Fruit fly (Drosophila melanogaster): ENCODE data around the gene PK1-R.

DNA sequence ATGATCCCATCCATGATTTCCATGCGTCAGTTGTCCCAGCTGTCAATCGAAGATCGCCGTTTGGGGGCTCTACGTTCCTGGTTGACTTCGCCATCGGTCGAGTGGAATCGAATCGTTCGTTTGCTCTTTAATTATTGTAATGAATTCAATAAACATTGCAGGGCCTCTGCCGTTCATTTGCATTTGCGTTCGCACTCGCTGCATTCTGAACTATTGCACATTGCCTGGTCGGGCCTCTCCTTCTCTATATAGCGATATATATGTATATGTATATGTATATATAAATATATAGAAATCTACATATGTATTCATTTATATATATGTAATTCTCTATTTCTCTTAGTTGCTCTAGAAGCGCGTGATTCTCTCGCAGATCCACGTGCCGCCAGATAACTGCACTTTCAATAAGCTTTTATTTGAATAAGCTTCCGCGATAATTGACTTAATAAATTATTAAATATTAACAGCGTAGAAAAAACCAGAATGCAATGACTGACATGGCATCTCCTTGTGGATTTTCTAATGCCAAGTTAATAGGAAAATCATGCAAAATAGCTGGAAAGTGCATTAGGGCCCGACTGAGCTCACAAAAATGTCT, 43.1 kb downstream of the PK1-R start:
- TF ChIP-seq Ets96B (tag; optimal IDR thresholded peaks at IDR 0.05) (no peak), CG3919 (GFP tag; optimal IDR thresholded peaks at IDR 0.05) (no peak), CG16779 (tag; optimal IDR thresholded peaks at IDR 0.05) (no peak), lz (GFP tag; optimal IDR thresholded peaks at IDR 0.05) (no peak), esn (GFP tag; optimal IDR thresholded peaks at IDR 0.05) (no peak), CG6854 (GFP tag; optimal IDR thresholded peaks at IDR 0.05) (no peak), CG8319 (GFP tag; optimal IDR thresholded peaks at IDR 0.05) (no peak), pdm3 (GFP tag; optimal IDR thresholded peaks at IDR 0.05) (no peak), OdsH (GFP tag; optimal IDR thresholded peaks at IDR 0.05) (no peak), CG10669 (GFP tag; optimal IDR thresholded peaks at IDR 0.05) (no peak), Gug (GFP tag; IDR thresholded peaks at IDR 0.05) (no peak), fd59A (GFP tag; optimal IDR thresholded peaks at IDR 0.05) (no peak)
